Fruit fly (Drosophila melanogaster): ENCODE data around the gene CG33229.
A peak's percentile ranks its signal among the peaks of the same experiment; 100 is the strongest.

Gene CG33229

DNA sequence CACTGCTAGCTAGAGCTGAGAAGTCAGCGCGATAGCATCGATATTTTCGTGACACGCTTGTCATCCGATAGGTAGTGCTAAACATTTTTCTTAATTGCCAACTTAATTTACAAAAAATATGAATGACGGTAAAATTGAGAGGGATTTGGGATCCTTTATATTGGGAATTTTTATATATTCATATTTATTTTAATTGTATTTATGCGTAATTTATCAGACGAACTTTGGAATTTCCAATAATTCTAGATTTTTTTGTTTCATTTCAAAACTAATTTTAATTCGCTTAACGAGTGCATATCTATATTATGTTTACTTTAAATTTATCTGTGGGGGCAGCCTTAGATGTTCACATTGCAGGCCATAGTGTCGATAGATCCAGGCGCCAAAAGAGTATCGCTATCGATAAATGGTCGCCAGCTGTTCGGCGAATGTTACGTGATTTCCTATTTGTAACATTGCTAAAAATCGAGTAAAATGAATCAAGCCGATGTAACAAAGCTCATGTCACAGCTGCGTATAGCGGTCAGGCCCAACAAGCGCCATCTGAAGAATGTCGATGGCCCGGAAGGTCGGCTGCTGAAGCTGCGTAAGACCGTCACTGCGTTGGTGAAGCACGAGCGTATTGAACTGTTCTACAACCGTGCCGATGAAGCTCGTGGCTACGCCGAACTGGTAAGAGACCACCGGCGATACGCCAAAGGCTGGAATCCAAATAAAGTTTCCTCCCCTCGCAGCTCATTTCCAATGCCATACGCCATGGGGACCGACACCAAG is 40.9 kb downstream of the CG33229 start, which contains the start of the genes Tudor-SN and mRpL17 (continued):
- TF ChIP-seq mirr (GFP tag; optimal IDR thresholded peaks at IDR 0.05) (peak; percentile 14), mam (GFP tag; optimal IDR thresholded peaks at IDR 0.05) (peak; percentile 47), CG9215 (GFP tag; IDR thresholded peaks at IDR 0.05) (peak; percentile 32; the same call in 1 of the 2 replicates), knrl (GFP tag; IDR thresholded peaks at IDR 0.05; ENCODE audit: partially characterized antibody) (peak; percentile 99), BtbVII (GFP tag; optimal IDR thresholded peaks at IDR 0.05) (peak; percentile 14), ash1 (GFP tag; optimal IDR thresholded peaks at IDR 0.05) (no peak), Lhr (GFP tag; optimal IDR thresholded peaks at IDR 0.05) (peak; percentile 29), Hr51 (GFP tag; optimal IDR thresholded peaks at IDR 0.05) (peak in 1 of 2 experiments; percentile 25), CG42726 (GFP tag; IDR thresholded peaks at IDR 0.05; ENCODE audit: partially characterized antibody) (peak; percentile 98), lmd (GFP tag; IDR thresholded peaks at IDR 0.05) (no peak; the same call in 1 of the 2 replicates), kay (GFP tag; optimal IDR thresholded peaks at IDR 0.05) (peak; percentile 25), ewg (GFP tag; optimal IDR thresholded peaks at IDR 0.05) (peak; percentile 44), CG13775 (GFP tag; optimal IDR thresholded peaks at IDR 0.05) (peak; percentile 68), gcm2 (GFP tag; optimal IDR thresholded peaks at IDR 0.05) (no peak), gt (GFP tag; IDR thresholded peaks at IDR 0.05) (no peak), CG9727 (GFP tag; optimal IDR thresholded peaks at IDR 0.05) (peak; percentile 63), MBD-R2 (GFP tag; IDR thresholded peaks at IDR 0.05) (peak; percentile 72), CG10431 (GFP tag; optimal IDR thresholded peaks at IDR 0.05) (peak; percentile 54), D19B (GFP tag; optimal IDR thresholded peaks at IDR 0.05) (no peak), CG17829 (tag; optimal IDR thresholded peaks at IDR 0.05) (peak; percentile 39), CG4730 (GFP tag; IDR thresholded peaks at IDR 0.05) (no peak), gro (GFP tag; optimal IDR thresholded peaks at IDR 0.05) (no peak), Hmr (GFP tag; optimal IDR thresholded peaks at IDR 0.05) (peak; percentile 62), tup (GFP tag; optimal IDR thresholded peaks at IDR 0.05) (no peak), Sry-δ (GFP tag; optimal IDR thresholded peaks at IDR 0.05) (peak; percentile 93), cato (GFP tag; optimal IDR thresholded peaks at IDR 0.05; ENCODE audit: borderline replicate concordance) (peak; percentile 15), CG4854 (GFP tag; optimal IDR thresholded peaks at IDR 0.05) (peak; percentile 12), Med (GFP tag) (peak; percentile 62), CG14014 (GFP tag; IDR thresholded peaks at IDR 0.05) (no peak), abd-A (tag; optimal IDR thresholded peaks at IDR 0.05) (no peak), CG4404 (GFP tag; IDR thresholded peaks at IDR 0.05) (peak; percentile 14; the same call in 1 of the 2 replicates), Dek (tag; optimal IDR thresholded peaks at IDR 0.05) (peak; percentile 60), Scr (GFP tag; IDR thresholded peaks at IDR 0.05; ENCODE audit: partially characterized antibody) (peak; percentile 97), br (optimal IDR thresholded peaks at IDR 0.05) (no peak), CrebB (tag; optimal IDR thresholded peaks at IDR 0.05) (no peak), CG1602 (GFP tag; optimal IDR thresholded peaks at IDR 0.05) (peak; percentile 17), Bgb (GFP tag; IDR thresholded peaks at IDR 0.05; ENCODE audit: partially characterized antibody) (peak; percentile 98), CG3281 (GFP tag; optimal IDR thresholded peaks at IDR 0.05) (peak; percentile 31), gfzf (GFP tag; optimal IDR thresholded peaks at IDR 0.05) (no peak), kni (GFP tag; optimal IDR thresholded peaks at IDR 0.05) (no peak), CG15269 (tag; optimal IDR thresholded peaks at IDR 0.05) (peak; percentile 40), dmrt99B (tag; optimal IDR thresholded peaks at IDR 0.05) (peak; percentile 27), hbn (GFP tag; IDR thresholded peaks at IDR 0.05; ENCODE audit: partially characterized antibody) (peak; percentile 85), Doc2 (GFP tag; IDR thresholded peaks at IDR 0.05) (no peak), Hand (GFP tag; optimal IDR thresholded peaks at IDR 0.05) (no peak), mld (GFP tag; IDR thresholded peaks at IDR 0.05; ENCODE audit: partially characterized antibody) (peak; percentile 95), CG7928 (GFP tag; optimal IDR thresholded peaks at IDR 0.05) (peak; percentile 17), Atf-2 (GFP tag; optimal IDR thresholded peaks at IDR 0.05) (no peak)

Data from whole organism, embryonic.